Fruit fly (Drosophila melanogaster) whole organism, prepupa: ENCODE results near the gene Task7.

Experiments
- fd85E ChIP-seq: fragments of 200-800 bp; sonication (Bioruptor generic); optimal IDR thresholded peaks from 3 replicates; lab custom pipeline; 2016; ENCODE audit warnings: missing biosample characterization, missing genetic modification characterization
- fkh ChIP-seq: fragments of 200-800 bp; sonication (Bioruptor generic); optimal IDR thresholded peaks from 3 replicates; lab custom pipeline; 2017; ENCODE audit warnings: missing biosample characterization, mild to moderate bottlenecking, missing genetic modification characterization, moderate library complexity
- net ChIP-seq: fragments of 200-800 bp; sonication (Bioruptor generic); optimal IDR thresholded peaks from 3 replicates; lab custom pipeline; 2016; ENCODE audit warnings: missing biosample characterization, missing genetic modification characterization
- salr ChIP-seq, 2 experiments: fragments of 200-800 bp; sonication (Bioruptor generic); optimal IDR thresholded peaks; 3 replicates each; lab custom pipeline; 2016 to 2018; ENCODE audit warnings: missing biosample characterization in 2 of 2, missing genetic modification characterization in 2 of 2, mild to moderate bottlenecking in 1 of 2
- svp ChIP-seq: fragments of 200-800 bp; sonication (Bioruptor generic); peaks from one replicate; lab custom pipeline; 2016; ENCODE audit warnings: missing biosample characterization, missing genetic modification characterization
- topi ChIP-seq: fragments of 200-800 bp; sonication (Bioruptor generic); optimal IDR thresholded peaks from 3 replicates; lab custom pipeline; 2016; ENCODE audit warnings: missing biosample characterization, missing genetic modification characterization

dm6 chr3R:9408069-9408468 is 4.0 kb downstream of the Task7 start, which contains the start of gene CG44261:
- no peak for TF ChIP-seq net (GFP tag; lab: Kevin White, UChicago)
- no peak for TF ChIP-seq topi (GFP tag; lab: Kevin White, UChicago)
- TF ChIP-seq fd85E (GFP tag; lab: Kevin White, UChicago), result no peak
- TF ChIP-seq svp, result no peak
- TF ChIP-seq fkh (GFP tag; lab: Kevin White, UChicago), result no peak
- no peak for TF ChIP-seq salr (GFP tag; optimal IDR thresholded peaks at IDR 0.05; lab: Kevin White, UChicago)
